Worm (Caenorhabditis elegans): ENCODE measurements around the gene sel-13.

The sel-13 gene

ce11 chrIII:4668073-4668472 is 32.0 kb downstream of the sel-13 start:
- no peak for TF ChIP-seq tbx-11 (GFP tag; IDR thresholded peaks at IDR 0.05)
- no peak for TF ChIP-seq pes-1 (GFP tag; IDR thresholded peaks at IDR 0.05)

- no peak for TF ChIP-seq ama-1 (optimal IDR thresholded peaks at IDR 0.05)
- TF ChIP-seq ceh-13 (GFP tag; optimal IDR thresholded peaks at IDR 0.05): no peak
- TF ChIP-seq hmg-4 (GFP tag; optimal IDR thresholded peaks at IDR 0.05): peak; percentile 87
- TF ChIP-seq F13C5.2 (tag; optimal IDR thresholded peaks at IDR 0.05): peak; percentile 83
- no peak for TF ChIP-seq tbx-11 (GFP tag; IDR thresholded peaks at IDR 0.05)
- TF ChIP-seq sea-1 (GFP tag; conservative IDR thresholded peaks at IDR 0.05): 0 out of 2 replicates have a peak, but pooled peaks have one; percentile 23
- TF ChIP-seq scrt-1 (GFP tag; IDR thresholded peaks at IDR 0.05): no peak
- TF ChIP-seq ceh-36 (tag; optimal IDR thresholded peaks at IDR 0.05): peak; percentile 7
- peak; percentile 67 for TF ChIP-seq aly-1 (tag; optimal IDR thresholded peaks at IDR 0.05)
Observed at ce11 chrIII:4666753-4667400, 33.1 kb downstream of the sel-13 start.

ce11 chrIII:4665272-4665671 is 34.8 kb downstream of the sel-13 start, which contains the start of gene T23F11.4:
T23F11.4 (minus strand) TSS chrIII:4665372.
- no peak for TF ChIP-seq tbx-11 (GFP tag; IDR thresholded peaks at IDR 0.05)
- no peak for TF ChIP-seq ets-7 (tag; optimal IDR thresholded peaks at IDR 0.05)

- TF ChIP-seq scrt-1 (GFP tag; IDR thresholded peaks at IDR 0.05) (no peak), pes-1 (GFP tag; IDR thresholded peaks at IDR 0.05) (no peak), hnd-1 (tag; optimal IDR thresholded peaks at IDR 0.05) (no peak), tbx-11 (GFP tag; IDR thresholded peaks at IDR 0.05) (no peak), ceh-13 (GFP tag; optimal IDR thresholded peaks at IDR 0.05) (no peak), tra-4 (tag; optimal IDR thresholded peaks at IDR 0.05) (no peak), ama-1 (optimal IDR thresholded peaks at IDR 0.05) (no peak), B0310.2 (tag; optimal IDR thresholded peaks at IDR 0.05) (no peak)
Observed at ce11 chrIII:4659426-4659825, 40.6 kb downstream of the sel-13 start.

ce11 chrIII:4658384-4658844 is 41.6 kb downstream of the sel-13 start, which contains the start of gene cdka-1:
cdka-1 (plus strand) TSS chrIII:4658794.
- no peak for TF ChIP-seq aly-1 (tag; optimal IDR thresholded peaks at IDR 0.05)

- no peak for TF ChIP-seq aly-1 (tag; optimal IDR thresholded peaks at IDR 0.05)
Observed at ce11 chrIII:4657386-4657785, 42.6 kb downstream of the sel-13 start.

ce11 chrIII:4656415-4656814 is 43.6 kb downstream of the sel-13 start:
- TF ChIP-seq scrt-1 (GFP tag; IDR thresholded peaks at IDR 0.05): no peak
- no peak for TF ChIP-seq B0310.2 (tag; optimal IDR thresholded peaks at IDR 0.05)
- no peak for TF ChIP-seq pes-1 (GFP tag; IDR thresholded peaks at IDR 0.05)
- no peak for TF ChIP-seq hmbx-1 (tag; optimal IDR thresholded peaks at IDR 0.05)
- TF ChIP-seq ceh-13 (GFP tag; optimal IDR thresholded peaks at IDR 0.05): no peak
- no peak for TF ChIP-seq ama-1 (optimal IDR thresholded peaks at IDR 0.05)
- no peak for TF ChIP-seq tbx-11 (GFP tag; IDR thresholded peaks at IDR 0.05)
- TF ChIP-seq hmg-4 (GFP tag; optimal IDR thresholded peaks at IDR 0.05): no peak

- TF ChIP-seq B0310.2 (tag; optimal IDR thresholded peaks at IDR 0.05) (no peak), ets-7 (tag; optimal IDR thresholded peaks at IDR 0.05) (no peak), tra-4 (tag; optimal IDR thresholded peaks at IDR 0.05) (no peak), tbx-11 (GFP tag; IDR thresholded peaks at IDR 0.05) (no peak), aly-1 (tag; optimal IDR thresholded peaks at IDR 0.05) (no peak), F13C5.2 (tag; optimal IDR thresholded peaks at IDR 0.05) (no peak), tbx-37 (GFP tag; conservative IDR thresholded peaks at IDR 0.05) (no peak), flt-1 (GFP tag; IDR thresholded peaks at IDR 0.05) (no peak), hmbx-1 (tag; optimal IDR thresholded peaks at IDR 0.05) (no peak), ceh-36 (tag; optimal IDR thresholded peaks at IDR 0.05) (no peak), pes-1 (GFP tag; IDR thresholded peaks at IDR 0.05) (no peak), scrt-1 (GFP tag; IDR thresholded peaks at IDR 0.05) (no peak)
Observed at ce11 chrIII:4655402-4655801, 44.6 kb downstream of the sel-13 start, which contains the start of gene T23F11.2. T23F11.2 (minus strand) TSS chrIII:4655502.

- no peak for TF ChIP-seq hnd-1 (tag; optimal IDR thresholded peaks at IDR 0.05)
- no peak for TF ChIP-seq flt-1 (GFP tag; IDR thresholded peaks at IDR 0.05)
- no peak for TF ChIP-seq ets-7 (tag; optimal IDR thresholded peaks at IDR 0.05)
- no peak for TF ChIP-seq scrt-1 (GFP tag; IDR thresholded peaks at IDR 0.05)
- TF ChIP-seq tbx-11 (GFP tag; IDR thresholded peaks at IDR 0.05): no peak
- TF ChIP-seq ceh-36 (tag; optimal IDR thresholded peaks at IDR 0.05): no peak
- no peak for TF ChIP-seq tra-4 (tag; optimal IDR thresholded peaks at IDR 0.05)
- no peak for TF ChIP-seq hmbx-1 (tag; optimal IDR thresholded peaks at IDR 0.05)
- no peak for TF ChIP-seq tbx-37 (GFP tag; conservative IDR thresholded peaks at IDR 0.05)
- no peak for TF ChIP-seq pes-1 (GFP tag; IDR thresholded peaks at IDR 0.05)
- TF ChIP-seq ama-1 (optimal IDR thresholded peaks at IDR 0.05): no peak
- TF ChIP-seq aly-1 (tag; optimal IDR thresholded peaks at IDR 0.05): no peak
- TF ChIP-seq hmg-4 (GFP tag; optimal IDR thresholded peaks at IDR 0.05): no peak
- no peak for TF ChIP-seq ceh-13 (GFP tag; optimal IDR thresholded peaks at IDR 0.05)
- no peak for TF ChIP-seq sea-1 (GFP tag; conservative IDR thresholded peaks at IDR 0.05)
- no peak for TF ChIP-seq F13C5.2 (tag; optimal IDR thresholded peaks at IDR 0.05)
- no peak for TF ChIP-seq B0310.2 (tag; optimal IDR thresholded peaks at IDR 0.05)
Observed at ce11 chrIII:4653912-4654311, 46.1 kb downstream of the sel-13 start.
